Worm (Caenorhabditis elegans) whole organism, early embryonic: ENCODE measurements around the gene ptr-1.

Source experiments
- F13C5.2 ChIP-seq: sonication (generic microtip); optimal IDR thresholded peaks from 2 replicates; lab custom pipeline; 2017; ENCODE audit warnings: mild to moderate bottlenecking, missing genetic modification characterization, inconsistent platforms, missing compliant biosample characterization
- hmg-4 ChIP-seq: fragments of 200-800 bp; sonication (Bioruptor generic); optimal IDR thresholded peaks from 2 replicates; lab custom pipeline; 2018; ENCODE audit warnings: mild to moderate bottlenecking, missing genetic modification characterization, missing compliant biosample characterization
- hnd-1 ChIP-seq: sonication (generic microtip); optimal IDR thresholded peaks from 2 replicates; lab custom pipeline; 2016; ENCODE audit warnings: missing genetic modification characterization, missing compliant biosample characterization
- pes-1 ChIP-seq: fragments of 200-800 bp; sonication (Bioruptor generic); IDR thresholded peaks from 2 replicates; pipeline ENCODE4 v1.3.6; 2022; ENCODE audit warnings: missing genetic modification reagents, missing genetic modification characterization, missing compliant biosample characterization
- scrt-1 ChIP-seq: fragments of 200-800 bp; sonication (Bioruptor generic); IDR thresholded peaks from 2 replicates; pipeline ENCODE4 v1.3.6; 2022; ENCODE audit warnings: missing genetic modification characterization, missing compliant biosample characterization

DNA sequence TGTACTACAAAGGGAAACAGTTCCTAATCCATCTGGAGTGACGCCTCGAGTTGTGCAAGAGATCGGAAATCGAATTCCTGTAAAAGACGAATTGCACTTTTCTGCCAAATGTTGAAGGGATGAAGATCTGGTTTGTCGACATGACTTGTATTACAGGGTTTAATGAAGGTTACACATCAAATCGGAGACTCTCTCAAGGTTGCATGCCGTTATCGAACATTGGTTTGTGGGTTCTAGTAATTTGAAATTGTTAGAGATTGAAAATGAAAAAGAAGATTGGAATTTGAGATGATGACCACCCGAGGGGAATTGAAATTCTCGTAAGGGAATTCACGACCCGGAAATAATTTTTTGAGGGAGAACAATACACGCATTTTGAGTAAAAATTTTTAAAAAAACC lies 15.2 kb downstream of the ptr-1 start:
- TF ChIP-seq F13C5.2 (tag; lab: Kevin White, UChicago) (no peak), hmg-4 (GFP tag; lab: Kevin White, UChicago) (no peak), pes-1 (no peak), scrt-1 (GFP tag; lab: Robert Waterston, UW) (no peak), hnd-1 (tag; lab: Kevin White, UChicago) (no peak)
